Worm (Caenorhabditis elegans) whole organism, L3 larva: ENCODE results near the gene srj-7.

Experiments used
- ZK546.5 ChIP-seq: sonication (generic microtip); optimal IDR thresholded peaks from 2 replicates; lab custom pipeline; 2017; ENCODE audit warnings: missing biosample characterization, missing genetic modification characterization
- aly-2 ChIP-seq: fragments of 150-350 bp; optimal IDR thresholded peaks from 2 replicates; lab custom pipeline; 2014; ENCODE audit warnings: missing biosample characterization, missing genetic modification characterization
- ama-1 ChIP-seq: fragments of 150-350 bp; optimal IDR thresholded peaks from 2 replicates; lab custom pipeline; 2018
- ceh-16 ChIP-seq: sonication (generic microtip); optimal IDR thresholded peaks from 2 replicates; lab custom pipeline; 2017; ENCODE audit warnings: missing biosample characterization, missing genetic modification characterization
- ceh-28 ChIP-seq: fragments of 150-350 bp; optimal IDR thresholded peaks from 2 replicates; lab custom pipeline; 2014; ENCODE audit warnings: missing biosample characterization, missing genetic modification reagents, missing genetic modification characterization
- ceh-82 ChIP-seq: fragments of 150-350 bp; optimal IDR thresholded peaks from 2 replicates; lab custom pipeline; 2014; ENCODE audit warnings: missing biosample characterization, missing genetic modification characterization
- ceh-9 ChIP-seq: sonication (generic microtip); optimal IDR thresholded peaks from 2 replicates; lab custom pipeline; 2018; ENCODE audit warnings: missing biosample characterization, missing genetic modification characterization
- daf-12 ChIP-seq: fragments of 150-350 bp; optimal IDR thresholded peaks from 2 replicates; lab custom pipeline; 2014; ENCODE audit warnings: missing biosample characterization, missing genetic modification reagents, missing genetic modification characterization
- egl-5 ChIP-seq: fragments of 150-350 bp; optimal IDR thresholded peaks from 2 replicates; lab custom pipeline; 2017; ENCODE audit warnings: missing biosample characterization, missing genetic modification reagents, missing genetic modification characterization, inconsistent platforms
- elt-1 ChIP-seq: fragments of 150-350 bp; optimal IDR thresholded peaks from 2 replicates; lab custom pipeline; 2014; ENCODE audit warnings: missing biosample characterization, missing genetic modification characterization
- elt-2 ChIP-seq: sonication (generic microtip); optimal IDR thresholded peaks from 2 replicates; lab custom pipeline; 2016; ENCODE audit warnings: missing genetic modification reagents, mild to moderate bottlenecking, missing genetic modification characterization, missing compliant biosample characterization
- fkh-2 ChIP-seq: fragments of 150-350 bp; optimal IDR thresholded peaks from 2 replicates; lab custom pipeline; 2014; ENCODE audit warnings: missing biosample characterization, missing genetic modification reagents, missing genetic modification characterization
- fos-1 ChIP-seq: fragments of 150-350 bp; optimal IDR thresholded peaks from 2 replicates; lab custom pipeline; 2014; ENCODE audit warnings: missing biosample characterization, missing genetic modification characterization
- hmg-11 ChIP-seq: sonication (generic microtip); optimal IDR thresholded peaks from 2 replicates; lab custom pipeline; 2016; ENCODE audit warnings: missing genetic modification characterization, missing compliant biosample characterization
- lin-15B ChIP-seq: fragments of 150-350 bp; optimal IDR thresholded peaks from 2 replicates; lab custom pipeline; 2014; ENCODE audit warnings: missing biosample characterization, missing genetic modification characterization
- lin-39 ChIP-seq: fragments of 150-350 bp; optimal IDR thresholded peaks from 2 replicates; lab custom pipeline; 2018; ENCODE audit warnings: missing biosample characterization, missing genetic modification reagents, missing genetic modification characterization
- lsy-12 ChIP-seq: sonication (generic microtip); optimal IDR thresholded peaks from 2 replicates; lab custom pipeline; 2016; ENCODE audit warnings: mild to moderate bottlenecking, missing genetic modification characterization, missing compliant biosample characterization
- mdl-1 ChIP-seq: fragments of 150-350 bp; optimal IDR thresholded peaks from 2 replicates; lab custom pipeline; 2014; ENCODE audit warnings: missing biosample characterization, missing genetic modification characterization
- mml-1 ChIP-seq: fragments of 150-350 bp; sonication (generic microtip); optimal IDR thresholded peaks from 3 replicates; lab custom pipeline; 2014; ENCODE audit warnings: missing biosample characterization, missing genetic modification characterization
- nhr-23 ChIP-seq: fragments of 150-350 bp; optimal IDR thresholded peaks from 2 replicates; lab custom pipeline; 2014; ENCODE audit warnings: missing biosample characterization, missing genetic modification reagents, missing genetic modification characterization
- nhr-237 ChIP-seq: fragments of 150-350 bp; optimal IDR thresholded peaks from 2 replicates; lab custom pipeline; 2014; ENCODE audit warnings: missing biosample characterization, missing genetic modification characterization
- nhr-25 ChIP-seq: sonication (generic microtip); optimal IDR thresholded peaks from 2 replicates; lab custom pipeline; 2017; ENCODE audit warnings: missing biosample characterization, missing genetic modification characterization
- nhr-43 ChIP-seq: sonication (generic microtip); optimal IDR thresholded peaks from 2 replicates; lab custom pipeline; 2016; ENCODE audit warnings: mild to moderate bottlenecking, missing genetic modification characterization, missing compliant biosample characterization; ENCODE audit not compliant: poor library complexity, severe bottlenecking
- nhr-67 ChIP-seq: fragments of 150-350 bp; optimal IDR thresholded peaks from 2 replicates; lab custom pipeline; 2014; ENCODE audit warnings: missing biosample characterization, missing genetic modification characterization
- nhr-76 ChIP-seq: fragments of 150-350 bp; sonication (generic microtip); optimal IDR thresholded peaks from 5 replicates; lab custom pipeline; 2014; ENCODE audit warnings: missing biosample characterization, missing genetic modification characterization
- nhr-77 ChIP-seq: fragments of 150-350 bp; optimal IDR thresholded peaks from 2 replicates; lab custom pipeline; 2014; ENCODE audit warnings: missing biosample characterization, missing genetic modification characterization
- pha-4 ChIP-seq: fragments of 150-350 bp; optimal IDR thresholded peaks from 2 replicates; lab custom pipeline; 2014; ENCODE audit warnings: missing biosample characterization, missing genetic modification reagents, missing genetic modification characterization
- pqm-1 ChIP-seq: fragments of 150-350 bp; optimal IDR thresholded peaks from 2 replicates; lab custom pipeline; 2017; ENCODE audit warnings: missing biosample characterization, missing genetic modification characterization, inconsistent platforms
- skn-1 ChIP-seq: fragments of 150-350 bp; optimal IDR thresholded peaks from 2 replicates; lab custom pipeline; 2014; ENCODE audit warnings: missing biosample characterization, missing genetic modification characterization
- snpc-4 ChIP-seq: fragments of 150-350 bp; optimal IDR thresholded peaks from 2 replicates; lab custom pipeline; 2014; ENCODE audit warnings: missing biosample characterization, missing genetic modification characterization
- tbx-2 ChIP-seq: sonication (generic microtip); optimal IDR thresholded peaks from 2 replicates; lab custom pipeline; 2016; ENCODE audit warnings: mild to moderate bottlenecking, missing genetic modification characterization, missing compliant biosample characterization
- unc-39 ChIP-seq: sonication (generic microtip); optimal IDR thresholded peaks from 4 replicates; lab custom pipeline; 2017; ENCODE audit warnings: missing biosample characterization, missing genetic modification characterization
- unc-62 ChIP-seq: fragments of 150-350 bp; sonication (generic microtip); optimal IDR thresholded peaks from 4 replicates; lab custom pipeline; 2014; ENCODE audit warnings: missing biosample characterization, missing genetic modification reagents, missing genetic modification characterization
- ztf-11 ChIP-seq: fragments of 150-350 bp; optimal IDR thresholded peaks from 2 replicates; lab custom pipeline; 2014; ENCODE audit warnings: missing biosample characterization, missing genetic modification characterization
- ztf-4 ChIP-seq: fragments of 150-350 bp; optimal IDR thresholded peaks from 2 replicates; lab custom pipeline; 2014; ENCODE audit warnings: missing biosample characterization, missing genetic modification characterization

srj-7 gene

ce11 chrV:3208940-3209339, 35.9 kb upstream of the srj-7 start:
- TF ChIP-seq pqm-1 (tag; lab: Kevin White, UChicago): no peak

- TF ChIP-seq nhr-25 (tag; lab: Kevin White, UChicago) (no peak), ZK546.5 (tag; lab: Kevin White, UChicago) (no peak), elt-1 (no peak), ceh-82 (tag; lab: Kevin White, UChicago) (no peak), lsy-12 (no peak)
These were observed 34.7 kb upstream of the srj-7 start, which contains the start of gene apx-1 for ce11 chrV:3210147-3210546. Gene apx-1 (plus strand): TSS chrV:3210196.

ce11 chrV:3218604-3219003, 26.2 kb upstream of the srj-7 start:
- TF ChIP-seq nhr-77 (tag; lab: Kevin White, UChicago) (no peak), aly-2 (no peak), daf-12 (no peak), mdl-1 (no peak), elt-2 (no peak), ceh-82 (tag; lab: Kevin White, UChicago) (no peak), fkh-2 (tag; lab: Kevin White, UChicago) (no peak), ama-1 (lab: Kevin White, UChicago) (no peak), unc-62 (GFP tag; lab: Kevin White, UChicago) (no peak), nhr-76 (no peak), fos-1 (tag; lab: Kevin White, UChicago) (no peak), ceh-16 (tag; lab: Kevin White, UChicago) (no peak), nhr-237 (tag; lab: Kevin White, UChicago) (no peak), nhr-23 (tag; lab: Kevin White, UChicago) (no peak), ztf-11 (tag; lab: Kevin White, UChicago) (no peak), pha-4 (no peak), skn-1 (tag; lab: Kevin White, UChicago) (no peak)

- TF ChIP-seq ztf-4 (tag; lab: Kevin White, UChicago) (no peak), egl-5 (no peak), lsy-12 (no peak), mdl-1 (no peak), daf-12 (no peak), ceh-16 (tag; lab: Kevin White, UChicago) (no peak), ama-1 (lab: Kevin White, UChicago) (no peak), mml-1 (tag; lab: Kevin White, UChicago) (no peak), nhr-67 (no peak), ceh-28 (tag; lab: Kevin White, UChicago) (no peak)
These were observed 17.4 kb upstream of the srj-7 start, which contains the start of gene K08D9.2 for ce11 chrV:3227373-3227772. Gene K08D9.2 (plus strand): TSS chrV:3227673.

- TF ChIP-seq tbx-2 (tag; lab: Kevin White, UChicago) (no peak), hmg-11 (no peak), lin-15B (tag; lab: Kevin White, UChicago) (no peak), unc-62 (GFP tag; lab: Kevin White, UChicago) (no peak), lin-39 (tag; lab: Kevin White, UChicago) (no peak), ceh-82 (tag; lab: Kevin White, UChicago) (no peak), skn-1 (tag; lab: Kevin White, UChicago) (no peak)
These were observed 14.7 kb upstream of the srj-7 start for ce11 chrV:3230150-3230549.

- TF ChIP-seq unc-39 (tag; lab: Kevin White, UChicago): no peak
- TF ChIP-seq, all 47 proteins: peak for 0
These were observed 14.2 kb upstream of the srj-7 start, which contains the start of gene K08D9.10 for ce11 chrV:3230597-3230996. Gene K08D9.10 (plus strand): TSS chrV:3230897.

- TF ChIP-seq nhr-43 (tag; lab: Kevin White, UChicago): no peak
- no peak for TF ChIP-seq snpc-4 (tag; lab: Kevin White, UChicago)
- no peak for TF ChIP-seq ceh-9 (tag; lab: Kevin White, UChicago)
- TF ChIP-seq mml-1 (tag; lab: Kevin White, UChicago): no peak
- TF ChIP-seq unc-39 (tag; lab: Kevin White, UChicago): no peak
- no peak for TF ChIP-seq hmg-11
- TF ChIP-seq egl-5: no peak
- no peak for TF ChIP-seq nhr-23 (tag; lab: Kevin White, UChicago)
- TF ChIP-seq aly-2: no peak
- TF ChIP-seq, all 47 proteins: peak for 0
These were observed 9.9 kb upstream of the srj-7 start, which contains the start of gene K08D9.6 for ce11 chrV:3234887-3235286. Gene K08D9.6 (minus strand): TSS chrV:3234987.
